Worm (Caenorhabditis elegans) whole organism, early embryonic: ENCODE data around the gene math-10.
"Not testable (repeated sequence)": the region's sequence is repeated elsewhere in the genome, so short reads cannot be mapped to it uniquely, and the experiment has no call there.

Source experiments
- B0310.2 ChIP-seq: sonication (generic microtip); optimal IDR thresholded peaks from 2 replicates; lab custom pipeline; 2016; ENCODE audit warnings: mild to moderate bottlenecking, missing genetic modification characterization, missing compliant biosample characterization
- F13C5.2 ChIP-seq: sonication (generic microtip); optimal IDR thresholded peaks from 2 replicates; lab custom pipeline; 2017; ENCODE audit warnings: mild to moderate bottlenecking, missing genetic modification characterization, inconsistent platforms, missing compliant biosample characterization
- aly-1 ChIP-seq: sonication (generic microtip); optimal IDR thresholded peaks from 2 replicates; lab custom pipeline; 2016; ENCODE audit warnings: missing genetic modification characterization, missing compliant biosample characterization
- ama-1 ChIP-seq: fragments of 150-350 bp; optimal IDR thresholded peaks from 2 replicates; lab custom pipeline; 2014
- ceh-13 ChIP-seq: fragments of 200-800 bp; sonication (Bioruptor generic); optimal IDR thresholded peaks from 2 replicates; lab custom pipeline; 2018; ENCODE audit warnings: mild to moderate bottlenecking, missing genetic modification characterization, missing compliant biosample characterization
- ceh-36 ChIP-seq: sonication (generic microtip); optimal IDR thresholded peaks from 2 replicates; lab custom pipeline; 2016; ENCODE audit warnings: missing genetic modification characterization, inconsistent platforms, missing compliant biosample characterization
- ets-7 ChIP-seq: sonication (generic microtip); optimal IDR thresholded peaks from 2 replicates; lab custom pipeline; 2016; ENCODE audit warnings: missing genotype, missing genetic modification characterization, missing compliant biosample characterization
- flt-1 ChIP-seq: fragments of 200-800 bp; sonication (Bioruptor generic); IDR thresholded peaks from 2 replicates; pipeline ENCODE4 v1.3.6; 2022; ENCODE audit warnings: missing genetic modification characterization, missing compliant biosample characterization
- hmbx-1 ChIP-seq: sonication (generic microtip); optimal IDR thresholded peaks from 2 replicates; lab custom pipeline; 2016; ENCODE audit warnings: mild to moderate bottlenecking, missing genetic modification characterization, missing compliant biosample characterization
- hmg-4 ChIP-seq: fragments of 200-800 bp; sonication (Bioruptor generic); optimal IDR thresholded peaks from 2 replicates; lab custom pipeline; 2018; ENCODE audit warnings: mild to moderate bottlenecking, missing genetic modification characterization, missing compliant biosample characterization
- hnd-1 ChIP-seq: sonication (generic microtip); optimal IDR thresholded peaks from 2 replicates; lab custom pipeline; 2016; ENCODE audit warnings: missing genetic modification characterization, missing compliant biosample characterization
- pes-1 ChIP-seq: fragments of 200-800 bp; sonication (Bioruptor generic); IDR thresholded peaks from 2 replicates; pipeline ENCODE4 v1.3.6; 2022; ENCODE audit warnings: missing genetic modification reagents, missing genetic modification characterization, missing compliant biosample characterization
- scrt-1 ChIP-seq: fragments of 200-800 bp; sonication (Bioruptor generic); IDR thresholded peaks from 2 replicates; pipeline ENCODE4 v1.3.6; 2022; ENCODE audit warnings: missing genetic modification characterization, missing compliant biosample characterization
- sea-1 ChIP-seq: fragments of 200-800 bp; sonication (Bioruptor generic); conservative IDR thresholded peaks from 2 replicates; pipeline ENCODE4 v1.3.6; 2022; ENCODE audit warnings: missing genetic modification characterization, missing compliant biosample characterization
- tbx-11 ChIP-seq: fragments of 200-800 bp; sonication (Bioruptor generic); IDR thresholded peaks from 2 replicates; pipeline ENCODE4 v1.3.6; 2022; ENCODE audit warnings: missing genetic modification characterization, missing compliant biosample characterization
- tbx-37 ChIP-seq: fragments of 200-800 bp; sonication (Bioruptor generic); conservative IDR thresholded peaks from 2 replicates; pipeline ENCODE4 v1.3.6; 2022; ENCODE audit warnings: missing genetic modification reagents, missing genetic modification characterization, missing compliant biosample characterization
- tra-4 ChIP-seq: sonication (generic microtip); optimal IDR thresholded peaks from 2 replicates; lab custom pipeline; 2017; ENCODE audit warnings: missing genetic modification characterization, missing compliant biosample characterization

math-10 gene

DNA sequence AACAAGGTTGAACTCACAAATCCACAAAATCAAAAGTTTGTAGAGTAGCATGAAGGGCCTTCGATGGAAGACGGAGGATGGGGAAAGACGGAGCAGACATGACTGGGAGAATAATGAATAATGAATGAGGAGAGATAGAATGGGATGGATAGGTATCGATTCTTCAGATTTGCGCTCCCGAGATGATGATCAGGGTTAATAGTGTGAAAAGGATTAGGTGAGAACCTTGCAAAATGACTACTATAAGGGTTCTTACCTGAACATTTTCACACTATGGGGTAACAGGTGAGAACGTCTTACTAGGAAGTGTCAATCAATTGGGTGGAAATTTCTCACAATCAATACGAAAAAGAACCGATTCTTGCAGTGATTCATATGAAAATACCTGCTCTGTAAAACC, 21.0 kb upstream of the math-10 start, which contains the start of gene fbxb-96:
Gene fbxb-96 (minus strand): TSS at position 101 of the 400 bp plus-strand sequence.
- TF ChIP-seq tra-4: no peak
- no peak for TF ChIP-seq pes-1 (GFP tag; lab: Robert Waterston, UW)
- no peak for TF ChIP-seq F13C5.2 (tag; lab: Kevin White, UChicago)

DNA sequence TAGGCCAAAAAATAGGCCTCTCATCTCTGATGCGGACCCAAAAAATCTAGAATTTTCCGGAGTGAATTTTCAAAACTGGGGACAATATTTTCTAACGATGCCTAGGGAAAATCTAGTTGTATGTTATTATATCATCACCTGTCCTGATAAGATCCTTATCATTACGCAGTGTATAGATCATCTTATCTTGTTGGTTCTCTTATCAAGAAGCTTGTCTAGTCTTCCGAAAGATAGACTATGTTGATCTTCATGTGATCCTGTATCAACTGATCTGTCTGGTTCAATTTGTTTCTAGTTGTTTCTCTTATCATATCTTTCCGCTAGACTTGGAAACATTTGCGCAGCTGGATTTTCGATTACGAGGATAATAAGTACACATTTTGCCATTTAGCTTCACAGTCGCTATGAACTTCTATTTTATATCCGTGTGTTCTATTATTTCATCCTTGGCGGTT, 20.5 kb upstream of the math-10 start, which contains the start of gene C52E2.3:
Gene C52E2.3 (plus strand): TSS at position 405 of the 455 bp plus-strand sequence.
- no peak for TF ChIP-seq F13C5.2 (tag; lab: Kevin White, UChicago)
- TF ChIP-seq scrt-1 (GFP tag; lab: Robert Waterston, UW): no peak
- TF ChIP-seq B0310.2 (tag; lab: Kevin White, UChicago): no peak
- no peak for TF ChIP-seq tbx-37 (GFP tag; lab: Robert Waterston, UW)
- TF ChIP-seq hnd-1: no peak
- no peak for TF ChIP-seq aly-1 (tag; lab: Kevin White, UChicago)
- no peak for TF ChIP-seq ceh-36 (tag; lab: Kevin White, UChicago)
- TF ChIP-seq hmbx-1 (tag; lab: Kevin White, UChicago): no peak
- TF ChIP-seq sea-1: no peak
- no peak for TF ChIP-seq tbx-11 (GFP tag; lab: Robert Waterston, UW)
- TF ChIP-seq tra-4: no peak
- TF ChIP-seq ama-1: no peak
- no peak for TF ChIP-seq ceh-13
- no peak for TF ChIP-seq hmg-4 (GFP tag; lab: Kevin White, UChicago)
- TF ChIP-seq ets-7 (tag; lab: Kevin White, UChicago): no peak
- TF ChIP-seq flt-1 (GFP tag; lab: Robert Waterston, UW): no peak
- TF ChIP-seq pes-1 (GFP tag; lab: Robert Waterston, UW): no peak

DNA sequence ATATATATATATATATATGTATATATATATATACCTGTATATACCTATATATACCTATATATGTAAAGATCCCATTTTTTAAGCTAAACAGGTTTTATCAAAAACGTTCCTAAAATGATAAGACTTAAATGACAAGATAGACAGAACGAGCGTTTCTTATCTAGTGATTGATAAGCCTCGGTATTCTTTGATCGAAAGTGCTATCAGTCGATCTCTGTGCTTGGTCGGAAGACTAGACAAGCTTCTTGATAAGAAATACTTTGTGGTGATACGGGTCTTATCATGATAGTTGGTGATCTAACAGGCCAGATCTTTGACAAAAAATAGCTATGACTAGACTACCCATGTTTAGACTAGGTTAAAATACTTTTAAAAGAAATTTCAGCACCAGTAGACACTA, 19.6 kb upstream of the math-10 start:
- TF ChIP-seq pes-1 (GFP tag; lab: Robert Waterston, UW): no peak
- TF ChIP-seq hmbx-1 (tag; lab: Kevin White, UChicago): no peak
- no peak for TF ChIP-seq B0310.2 (tag; lab: Kevin White, UChicago)

DNA sequence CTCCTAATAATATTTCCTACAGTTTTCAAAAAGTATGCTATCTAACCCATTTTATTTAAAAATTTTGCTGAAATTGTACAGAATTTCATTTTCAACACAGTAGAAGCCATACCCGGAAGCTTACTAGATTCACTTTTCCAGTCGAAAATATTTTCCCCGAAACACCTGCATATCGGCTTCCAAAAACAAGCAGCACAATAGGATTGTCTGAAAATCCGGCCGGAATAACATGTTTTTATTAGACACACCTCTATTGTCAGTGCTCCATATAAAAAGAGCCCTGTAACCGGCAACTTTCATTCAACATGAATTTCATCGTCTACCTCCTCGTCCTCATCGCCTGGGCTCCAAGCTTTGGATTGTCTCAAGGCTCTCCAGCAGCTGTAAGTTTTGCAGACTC, 18.8 kb upstream of the math-10 start, which contains the start of gene C52E2.2:
Gene C52E2.2 (plus strand): TSS at position 301 of the 400 bp plus-strand sequence.
- TF ChIP-seq tra-4: no peak
- no peak for TF ChIP-seq flt-1 (GFP tag; lab: Robert Waterston, UW)
- TF ChIP-seq sea-1: no peak
- no peak for TF ChIP-seq hmbx-1 (tag; lab: Kevin White, UChicago)
- TF ChIP-seq scrt-1 (GFP tag; lab: Robert Waterston, UW): no peak
- TF ChIP-seq hnd-1: no peak
- TF ChIP-seq tbx-37 (GFP tag; lab: Robert Waterston, UW): no peak
- TF ChIP-seq pes-1 (GFP tag; lab: Robert Waterston, UW): no peak
- no peak for TF ChIP-seq B0310.2 (tag; lab: Kevin White, UChicago)
- TF ChIP-seq ama-1: no peak
- no peak for TF ChIP-seq ceh-36 (tag; lab: Kevin White, UChicago)
- TF ChIP-seq ets-7 (tag; lab: Kevin White, UChicago): no peak
- TF ChIP-seq ceh-13: no peak
- TF ChIP-seq tbx-11 (GFP tag; lab: Robert Waterston, UW): no peak
- TF ChIP-seq aly-1 (tag; lab: Kevin White, UChicago): no peak
- TF ChIP-seq hmg-4 (GFP tag; lab: Kevin White, UChicago): no peak
- no peak for TF ChIP-seq F13C5.2 (tag; lab: Kevin White, UChicago)

DNA sequence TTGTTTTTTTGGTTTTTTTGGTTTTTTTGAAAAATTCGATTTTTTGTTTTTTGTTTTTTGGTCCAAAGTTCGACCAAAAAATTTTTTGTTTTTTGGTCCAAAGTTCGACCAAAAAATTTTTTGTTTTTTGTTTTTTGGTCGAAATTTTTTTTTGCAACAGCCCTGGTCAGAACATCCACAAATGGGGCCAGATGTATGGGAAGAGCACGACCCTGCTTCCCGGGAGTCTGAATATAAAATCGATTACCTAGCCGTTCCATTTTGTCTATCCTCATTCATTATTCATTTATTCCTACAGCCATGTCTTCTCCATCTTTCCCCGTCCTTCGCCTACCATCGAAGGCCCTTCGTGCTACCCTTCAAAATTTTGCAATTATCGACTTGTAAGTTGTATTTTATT, 17.2 kb upstream of the math-10 start, which contains the start of gene fbxb-95:
Gene fbxb-95 (plus strand): TSS at position 301 of the 400 bp plus-strand sequence.
- not testable (repeated sequence) for TF ChIP-seq ama-1; tbx-11 (GFP tag; lab: Robert Waterston, UW); F13C5.2 (tag; lab: Kevin White, UChicago)

DNA sequence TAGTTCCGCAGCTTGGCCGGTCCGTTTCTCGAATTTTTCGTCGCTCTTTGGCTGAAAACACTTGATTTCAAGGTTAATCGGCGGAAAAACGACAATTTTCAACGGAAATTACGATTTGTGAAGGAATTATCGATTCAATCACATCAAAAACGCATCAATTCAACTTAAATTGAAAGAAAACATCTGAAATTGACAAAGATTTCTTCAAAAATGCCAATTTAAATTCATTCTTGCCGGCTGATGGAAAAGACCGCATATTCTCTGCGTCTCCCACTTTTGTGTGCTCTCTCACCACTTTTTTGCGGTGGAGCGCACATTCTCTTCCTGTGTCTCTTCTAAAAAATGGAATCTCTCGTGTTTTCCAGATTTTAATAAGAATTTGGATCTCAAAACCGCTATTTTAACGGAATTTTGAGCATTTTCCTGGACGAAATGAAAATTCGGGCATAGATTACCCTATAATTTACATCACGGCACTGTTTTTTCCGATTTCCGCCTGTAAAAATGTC, 10.0 kb upstream of the math-10 start, which contains the start of gene C16C4.18:
Gene C16C4.18 (minus strand): TSS at position 51 of the 509 bp plus-strand sequence.
- not testable (repeated sequence) for TF ChIP-seq sea-1; flt-1 (GFP tag; lab: Robert Waterston, UW); B0310.2 (tag; lab: Kevin White, UChicago)

DNA sequence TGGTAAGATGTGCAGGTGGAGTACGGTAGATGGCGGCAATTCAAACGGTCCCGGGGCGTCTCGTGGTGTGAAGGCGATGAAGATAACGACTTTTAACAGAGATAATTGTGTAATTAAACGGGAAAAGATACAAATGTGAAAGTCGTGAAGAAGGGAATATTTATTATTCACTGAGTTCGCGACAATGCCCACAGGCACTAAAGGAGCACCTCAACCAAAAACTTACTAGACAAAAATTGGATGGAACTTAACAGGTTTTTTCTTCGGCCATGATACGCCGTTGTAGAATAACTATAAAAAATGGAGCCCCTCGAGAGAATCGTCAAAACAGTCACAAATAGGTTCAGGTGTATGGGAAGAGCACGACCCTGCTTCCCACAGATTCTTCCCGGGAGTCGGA, 9.0 kb upstream of the math-10 start, which contains the start of gene fbxb-98:
Gene fbxb-98 (plus strand): TSS at position 301 of the 400 bp plus-strand sequence.
- TF ChIP-seq ets-7 (tag; lab: Kevin White, UChicago); tbx-37 (GFP tag; lab: Robert Waterston, UW); hmbx-1 (tag; lab: Kevin White, UChicago): not testable (repeated sequence)

DNA sequence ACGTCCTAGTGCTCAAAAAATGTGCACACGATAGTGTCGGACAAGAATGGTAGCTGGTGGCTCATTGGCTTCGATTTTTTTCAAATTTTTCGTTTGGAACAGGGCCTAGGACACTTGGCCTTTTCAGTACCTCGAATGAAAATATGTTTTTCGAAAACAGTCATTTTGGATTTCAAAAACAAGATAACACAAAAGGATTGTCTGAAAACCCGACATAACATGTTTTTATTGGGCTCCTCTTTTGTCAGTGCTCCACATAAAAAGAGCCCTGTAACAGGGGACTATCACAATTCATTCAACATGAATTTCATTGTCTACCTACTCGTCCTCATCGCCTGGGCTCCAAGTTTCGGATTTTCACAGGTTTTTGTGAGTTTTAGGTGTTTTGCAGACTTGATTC, 7.1 kb upstream of the math-10 start, which contains the start of gene C16C4.17:
Gene C16C4.17 (plus strand): TSS at position 301 of the 400 bp plus-strand sequence.
- no peak for TF ChIP-seq aly-1 (tag; lab: Kevin White, UChicago)
- no peak for TF ChIP-seq hnd-1
- TF ChIP-seq hmg-4 (GFP tag; lab: Kevin White, UChicago): no peak
- no peak for TF ChIP-seq ceh-36 (tag; lab: Kevin White, UChicago)
- TF ChIP-seq scrt-1 (GFP tag; lab: Robert Waterston, UW): no peak
- no peak for TF ChIP-seq B0310.2 (tag; lab: Kevin White, UChicago)
- TF ChIP-seq ama-1: no peak
- no peak for TF ChIP-seq tbx-37 (GFP tag; lab: Robert Waterston, UW)
- no peak for TF ChIP-seq F13C5.2 (tag; lab: Kevin White, UChicago)
- no peak for TF ChIP-seq hmbx-1 (tag; lab: Kevin White, UChicago)
- TF ChIP-seq ets-7 (tag; lab: Kevin White, UChicago): no peak
- TF ChIP-seq tra-4: no peak
- no peak for TF ChIP-seq pes-1 (GFP tag; lab: Robert Waterston, UW)
- TF ChIP-seq tbx-11 (GFP tag; lab: Robert Waterston, UW): no peak
- TF ChIP-seq sea-1: no peak
- no peak for TF ChIP-seq flt-1 (GFP tag; lab: Robert Waterston, UW)
- TF ChIP-seq ceh-13: no peak
